Fruit fly (Drosophila melanogaster): Measurements from ENCODE around the gene Ndf.
A peak's percentile ranks its signal among the peaks of the same experiment; 100 is the strongest.

Gene Ndf

dm6 chr2L:9954119-9954518 lies 49.5 kb upstream of the Ndf start, which contains the start of the genes CG13126 and CG4709 (continued):
- TF ChIP-seq nau (GFP tag; optimal IDR thresholded peaks at IDR 0.05) (peak; percentile 85), CG7556 (GFP tag; optimal IDR thresholded peaks at IDR 0.05) (peak; percentile 92), HmgZ (tag; optimal IDR thresholded peaks at IDR 0.05) (peak; percentile 85), CG10959 (GFP tag; IDR thresholded peaks at IDR 0.05) (peak; percentile 80), slou (GFP tag; optimal IDR thresholded peaks at IDR 0.05) (peak; percentile 79), p53 (GFP tag; optimal IDR thresholded peaks at IDR 0.05) (no peak), Taf1 (GFP tag; IDR thresholded peaks at IDR 0.05) (peak; percentile 53), hb (GFP tag; IDR thresholded peaks at IDR 0.05; ENCODE audit: partially characterized antibody) (no peak), Dek (tag; optimal IDR thresholded peaks at IDR 0.05) (peak; percentile 92), mirr (GFP tag; optimal IDR thresholded peaks at IDR 0.05) (peak; percentile 27), dimm (GFP tag; IDR thresholded peaks at IDR 0.05) (peak; percentile 45; the same call in 1 of the 2 replicates), ap (GFP tag; IDR thresholded peaks at IDR 0.05) (peak; percentile 83), CG3163 (GFP tag; optimal IDR thresholded peaks at IDR 0.05) (no peak), org-1 (GFP tag; optimal IDR thresholded peaks at IDR 0.05) (peak; percentile 86), D (optimal IDR thresholded peaks at IDR 0.05) (no peak), D (GFP tag; optimal IDR thresholded peaks at IDR 0.05) (peak; percentile 87), lola (GFP tag; optimal IDR thresholded peaks at IDR 0.05) (peak in 1 of 3 experiments; percentile 90), insv (GFP tag; optimal IDR thresholded peaks at IDR 0.05) (peak in 1 of 2 experiments; percentile 45), croc (GFP tag; conservative IDR thresholded peaks at IDR 0.05) (peak; percentile 87), psq (GFP tag; optimal IDR thresholded peaks at IDR 0.05) (peak; percentile 64), pros (GFP tag; optimal IDR thresholded peaks at IDR 0.05) (peak; percentile 23), CG3281 (GFP tag; optimal IDR thresholded peaks at IDR 0.05) (peak; percentile 92), Lim3 (GFP tag; IDR thresholded peaks at IDR 0.05) (peak; percentile 50; the same call in 1 of the 2 replicates), CG7987 (GFP tag; optimal IDR thresholded peaks at IDR 0.05) (peak; percentile 60), CG13624 (GFP tag; optimal IDR thresholded peaks at IDR 0.05) (peak; percentile 41), jigr1 (GFP tag; IDR thresholded peaks at IDR 0.05) (peak; percentile 35; the same call in 1 of the 3 replicates), phol (tag; optimal IDR thresholded peaks at IDR 0.05) (peak; percentile 96), CG30020 (tag; optimal IDR thresholded peaks at IDR 0.05) (peak; percentile 78), Max (GFP tag; optimal IDR thresholded peaks at IDR 0.05) (peak; percentile 92), Ssrp (tag; optimal IDR thresholded peaks at IDR 0.05) (peak; percentile 93), Nf-YC (tag; optimal IDR thresholded peaks at IDR 0.05) (peak; percentile 82), Dfd (GFP tag; optimal IDR thresholded peaks at IDR 0.05) (no peak), CG7963 (GFP tag; IDR thresholded peaks at IDR 0.05; ENCODE audit: partially characterized antibody) (no peak), CG17385 (GFP tag; optimal IDR thresholded peaks at IDR 0.05) (peak; percentile 84), CG5245 (GFP tag; optimal IDR thresholded peaks at IDR 0.05) (peak; percentile 77), Trl (optimal IDR thresholded peaks at IDR 0.05) (no peak), Trl (GFP tag; optimal IDR thresholded peaks at IDR 0.05) (peak; percentile 40), CG1832 (GFP tag; optimal IDR thresholded peaks at IDR 0.05) (no peak), klu (GFP tag; IDR thresholded peaks at IDR 0.05) (peak; percentile 76; the same call in 1 of the 2 replicates), Aef1 (GFP tag; IDR thresholded peaks at IDR 0.05) (peak; percentile 81), nerfin-2 (GFP tag; IDR thresholded peaks at IDR 0.05; ENCODE audit: partially characterized antibody) (no peak), C15 (GFP tag; IDR thresholded peaks at IDR 0.05) (0 out of 3 replicates have a peak, but pooled peaks have one; percentile 20), ATbp (GFP tag; optimal IDR thresholded peaks at IDR 0.05) (peak; percentile 82), cg (GFP tag; optimal IDR thresholded peaks at IDR 0.05) (no peak), Sry-δ (GFP tag; optimal IDR thresholded peaks at IDR 0.05) (peak; percentile 24), CG7357 (GFP tag; IDR thresholded peaks at IDR 0.05) (peak; percentile 80), CG1602 (GFP tag; optimal IDR thresholded peaks at IDR 0.05) (peak; percentile 89), sug (tag; optimal IDR thresholded peaks at IDR 0.05) (peak; percentile 83), scrt (GFP tag; optimal IDR thresholded peaks at IDR 0.05) (peak; percentile 87), HLHmδ (GFP tag; optimal IDR thresholded peaks at IDR 0.05) (no peak), gcm2 (GFP tag; optimal IDR thresholded peaks at IDR 0.05) (no peak)
